Fruit fly (Drosophila melanogaster) whole organism, embryonic: ENCODE data around the gene CG3040.

Source experiments
- B-H2 ChIP-seq: fragments of 200-800 bp; sonication (Bioruptor generic); optimal IDR thresholded peaks from 2 replicates; lab custom pipeline; 2018; ENCODE audit warnings: missing biosample characterization, mild to moderate bottlenecking, missing genetic modification characterization
- CG10147 ChIP-seq: fragments of 200-800 bp; sonication (Bioruptor generic); optimal IDR thresholded peaks from 2 replicates; lab custom pipeline; 2019; ENCODE audit warnings: missing biosample characterization, mild to moderate bottlenecking, missing genetic modification characterization, moderate library complexity
- CG10959 ChIP-seq: fragments of 200-800 bp; sonication (Bioruptor generic); IDR thresholded peaks from 2 replicates; pipeline ENCODE4 v1.3.6; 2022; ENCODE audit warnings: missing biosample characterization, missing genetic modification characterization
- CG11093 ChIP-seq: fragments of 200-800 bp; sonication (Bioruptor generic); IDR thresholded peaks from 3 replicates; pipeline ENCODE4 v1.3.6; 2022; ENCODE audit warnings: missing biosample characterization, missing genetic modification characterization
- CG11504 ChIP-seq: fragments of 200-800 bp; sonication (Bioruptor generic); optimal IDR thresholded peaks from 3 replicates; lab custom pipeline; 2019; ENCODE audit warnings: missing biosample characterization, mild to moderate bottlenecking, missing genetic modification characterization, moderate library complexity
- CG11560 ChIP-seq: fragments of 200-800 bp; sonication (Bioruptor generic); IDR thresholded peaks from 3 replicates; pipeline ENCODE4 v1.3.6; 2022; ENCODE audit warnings: missing biosample characterization, missing genetic modification characterization
- CG11695 ChIP-seq: fragments of 200-800 bp; sonication (Bioruptor generic); IDR thresholded peaks from 3 replicates; pipeline ENCODE4 v1.3.6; 2022; ENCODE audit warnings: missing biosample characterization, missing genetic modification characterization
- CG12236 ChIP-seq: fragments of 200-800 bp; sonication (Bioruptor generic); optimal IDR thresholded peaks from 2 replicates; lab custom pipeline; 2016; ENCODE audit warnings: missing biosample characterization, missing genetic modification characterization
- CG14965 ChIP-seq: fragments of 200-800 bp; sonication (Bioruptor generic); optimal IDR thresholded peaks from 2 replicates; lab custom pipeline; 2016; ENCODE audit warnings: missing biosample characterization, missing genetic modification characterization, borderline replicate concordance
- CG16815 ChIP-seq: fragments of 200-800 bp; sonication (Bioruptor generic); optimal IDR thresholded peaks from 3 replicates; lab custom pipeline; 2017; ENCODE audit warnings: missing biosample characterization, mild to moderate bottlenecking, missing genetic modification characterization
- CG17186 ChIP-seq: fragments of 200-800 bp; sonication (Bioruptor generic); optimal IDR thresholded peaks from 3 replicates; lab custom pipeline; 2017; ENCODE audit warnings: missing biosample characterization, missing genetic modification reagents, missing genetic modification characterization
- CG17328 ChIP-seq: fragments of 200-800 bp; sonication (Bioruptor generic); IDR thresholded peaks from 2 replicates; pipeline ENCODE4 v1.3.6; 2022; ENCODE audit warnings: missing biosample characterization, missing genetic modification characterization
- CG17829 ChIP-seq: fragments of 200-800 bp; optimal IDR thresholded peaks from 2 replicates; lab custom pipeline; 2019; ENCODE audit warnings: missing biosample characterization, mild to moderate bottlenecking, missing genetic modification characterization, moderate library complexity
- CG32767 ChIP-seq: fragments of 200-800 bp; sonication (Bioruptor generic); IDR thresholded peaks from 2 replicates; pipeline ENCODE4 v1.3.6; 2022; ENCODE audit warnings: missing biosample characterization, missing genetic modification characterization
- CG32772 ChIP-seq: fragments of 200-800 bp; sonication (Bioruptor generic); IDR thresholded peaks from 2 replicates; pipeline ENCODE4 v1.3.6; 2022; ENCODE audit warnings: missing biosample characterization, missing genetic modification characterization
- CG3726 ChIP-seq: fragments of 200-800 bp; sonication (Bioruptor generic); IDR thresholded peaks from 3 replicates; pipeline ENCODE4, ENCODE4 v1.3.6; 2022; ENCODE audit warnings: missing biosample characterization, missing genetic modification characterization
- CG3838 ChIP-seq: fragments of 200-800 bp; sonication (Bioruptor generic); optimal IDR thresholded peaks from 3 replicates; lab custom pipeline; 2016; ENCODE audit warnings: missing biosample characterization, missing genetic modification characterization
- CG3995 ChIP-seq: fragments of 200-800 bp; sonication (Bioruptor generic); optimal IDR thresholded peaks from 3 replicates; lab custom pipeline; 2016; ENCODE audit warnings: missing biosample characterization, missing genetic modification characterization
- CG42726 ChIP-seq: fragments of 200-800 bp; sonication (Bioruptor generic); IDR thresholded peaks from 2 replicates; pipeline ENCODE4 v1.3.6; 2022; ENCODE audit warnings: missing biosample characterization, missing genetic modification characterization; ENCODE audit not compliant: partially characterized antibody
- CG4282 ChIP-seq: fragments of 200-800 bp; sonication (Bioruptor generic); optimal IDR thresholded peaks from 2 replicates; lab custom pipeline; 2016; ENCODE audit warnings: missing biosample characterization, missing genetic modification characterization
- CG5953 ChIP-seq: fragments of 200-800 bp; sonication (Bioruptor generic); IDR thresholded peaks from 2 replicates; pipeline ENCODE4 v1.3.6; 2022; ENCODE audit warnings: missing biosample characterization, missing genetic modification characterization
- CG6765 ChIP-seq: fragments of 200-800 bp; sonication (Bioruptor generic); optimal IDR thresholded peaks from 3 replicates; lab custom pipeline; 2017; ENCODE audit warnings: missing biosample characterization, mild to moderate bottlenecking, missing genetic modification characterization
- CG7928 ChIP-seq: fragments of 200-800 bp; sonication (Bioruptor generic); optimal IDR thresholded peaks from 2 replicates; lab custom pipeline; 2017; ENCODE audit warnings: missing biosample characterization, mild to moderate bottlenecking, missing genetic modification characterization
- Dbx ChIP-seq: fragments of 200-800 bp; sonication (Bioruptor generic); IDR thresholded peaks from 3 replicates; pipeline ENCODE4 v1.3.6; 2022; ENCODE audit warnings: missing biosample characterization, missing genetic modification characterization
- Ets65A ChIP-seq: fragments of 200-800 bp; sonication (Bioruptor generic); peaks from one replicate; lab custom pipeline; 2016; ENCODE audit warnings: missing biosample characterization, missing genetic modification characterization
- Gsc ChIP-seq: fragments of 200-800 bp; sonication (Bioruptor generic); IDR thresholded peaks from 2 replicates; pipeline ENCODE4 v1.3.6; 2022; ENCODE audit warnings: missing biosample characterization, missing genetic modification characterization
- HmgZ ChIP-seq: fragments of 200-800 bp; sonication (Bioruptor generic); optimal IDR thresholded peaks from 2 replicates; lab custom pipeline; 2018; ENCODE audit warnings: missing biosample characterization, mild to moderate bottlenecking, missing genetic modification characterization
- Lim3 ChIP-seq: fragments of 200-800 bp; sonication (Bioruptor generic); IDR thresholded peaks from 2 replicates; pipeline ENCODE4 v1.3.6; 2022; ENCODE audit warnings: missing biosample characterization, missing genetic modification characterization
- Myb ChIP-seq: fragments of 200-800 bp; sonication (Bioruptor generic); optimal IDR thresholded peaks from 2 replicates; lab custom pipeline; 2016; ENCODE audit warnings: missing biosample characterization, missing genetic modification characterization
- Sin3A ChIP-seq: fragments of >200 bp; optimal IDR thresholded peaks from 2 replicates; lab custom pipeline; 2018
- Sox100B ChIP-seq: fragments of 200-800 bp; sonication (Bioruptor generic); optimal IDR thresholded peaks from 3 replicates; lab custom pipeline; 2018; ENCODE audit warnings: missing biosample characterization, mild to moderate bottlenecking, missing genetic modification characterization
- YL-1 ChIP-seq: fragments of 200-800 bp; sonication (Bioruptor generic); optimal IDR thresholded peaks from 3 replicates; lab custom pipeline; 2017; ENCODE audit warnings: missing biosample characterization, mild to moderate bottlenecking, missing genetic modification characterization
- ara ChIP-seq: fragments of 200-800 bp; sonication (Bioruptor generic); IDR thresholded peaks from 2 replicates; pipeline ENCODE4 v1.3.6; 2022; ENCODE audit warnings: missing biosample characterization, missing genetic modification characterization
- bowl ChIP-seq: fragments of 200-800 bp; sonication (Bioruptor generic); IDR thresholded peaks from 2 replicates; pipeline ENCODE4 v1.3.6; 2022; ENCODE audit warnings: missing biosample characterization, missing genetic modification characterization
- cg ChIP-seq: fragments of 200-800 bp; sonication (Bioruptor generic); optimal IDR thresholded peaks from 3 replicates; lab custom pipeline; 2019; ENCODE audit warnings: missing biosample characterization, mild to moderate bottlenecking, missing genetic modification characterization, moderate library complexity
- chn ChIP-seq: fragments of 200-800 bp; sonication (Bioruptor generic); optimal IDR thresholded peaks from 2 replicates; lab custom pipeline; 2016; ENCODE audit warnings: missing biosample characterization, missing genetic modification characterization
- corto ChIP-seq: fragments of 200-800 bp; sonication (Bioruptor generic); optimal IDR thresholded peaks from 2 replicates; lab custom pipeline; 2016; ENCODE audit warnings: missing biosample characterization, mild to moderate bottlenecking, missing genetic modification characterization, moderate library complexity
- crp ChIP-seq, 2 experiments: fragments of 200-800 bp; sonication (Bioruptor generic); optimal IDR thresholded peaks; 2 replicates in 1 of 2; 3 replicates in 1 of 2; lab custom pipeline; 2017; ENCODE audit warnings: missing biosample characterization in 2 of 2, missing genetic modification characterization in 2 of 2, mild to moderate bottlenecking in 1 of 2, moderate library complexity in 1 of 2
- dm ChIP-seq: fragments of 200-800 bp; sonication (Bioruptor generic); optimal IDR thresholded peaks from 3 replicates; lab custom pipeline; 2016; ENCODE audit warnings: missing biosample characterization, missing genetic modification characterization
- dysf ChIP-seq: fragments of 200-800 bp; sonication (Bioruptor generic); IDR thresholded peaks from 3 replicates; pipeline ENCODE4 v1.3.6; 2022; ENCODE audit warnings: missing biosample characterization, missing genetic modification characterization
- grau ChIP-seq: fragments of 200-800 bp; optimal IDR thresholded peaks from 3 replicates; lab custom pipeline; 2019; ENCODE audit warnings: missing biosample characterization, mild to moderate bottlenecking, missing genetic modification characterization, moderate library complexity
- hb ChIP-seq: fragments of 200-800 bp; sonication (Bioruptor generic); IDR thresholded peaks from 3 replicates; pipeline ENCODE4 v1.3.6; 2022; ENCODE audit warnings: missing biosample characterization, missing genetic modification characterization; ENCODE audit not compliant: partially characterized antibody
- ind ChIP-seq: fragments of 200-800 bp; sonication (Bioruptor generic); optimal IDR thresholded peaks from 3 replicates; lab custom pipeline; 2016; ENCODE audit warnings: missing biosample characterization, missing genetic modification characterization
- mld ChIP-seq: fragments of 200-800 bp; sonication (Bioruptor generic); IDR thresholded peaks from 3 replicates; pipeline ENCODE4 v1.3.6; 2022; ENCODE audit warnings: missing biosample characterization, missing genetic modification characterization; ENCODE audit not compliant: partially characterized antibody
- pb ChIP-seq: fragments of 200-800 bp; sonication (Bioruptor generic); optimal IDR thresholded peaks from 3 replicates; lab custom pipeline; 2016; ENCODE audit warnings: missing biosample characterization, missing genetic modification characterization
- pnt ChIP-seq: fragments of 200-800 bp; sonication (Bioruptor generic); optimal IDR thresholded peaks from 3 replicates; lab custom pipeline; 2016; ENCODE audit warnings: missing biosample characterization, missing genetic modification characterization
- scrt ChIP-seq: fragments of 200-800 bp; sonication (Bioruptor generic); optimal IDR thresholded peaks from 2 replicates; lab custom pipeline; 2018; ENCODE audit warnings: missing biosample characterization, mild to moderate bottlenecking, missing genetic modification characterization, moderate library complexity
- seq ChIP-seq: fragments of 200-800 bp; sonication (Bioruptor generic); IDR thresholded peaks from 2 replicates; pipeline ENCODE4 v1.3.6; 2022; ENCODE audit warnings: missing biosample characterization, missing genetic modification characterization
- sug ChIP-seq: fragments of 200-800 bp; optimal IDR thresholded peaks from 2 replicates; lab custom pipeline; 2019; ENCODE audit warnings: missing biosample characterization, mild to moderate bottlenecking, missing genetic modification characterization, moderate library complexity

CG3040 gene

dm6 chrX:7013320-7014214 is 40.4 kb upstream of the CG3040 start, which contains the start of the genes CG3032 and CG4593 (continued):
- TF ChIP-seq CG5953 (GFP tag; lab: Robert Waterston, UW) = peak; percentile 65
- TF ChIP-seq cg (GFP tag; lab: Kevin White, UChicago) = no peak
- TF ChIP-seq pnt (GFP tag; lab: Kevin White, UChicago) = peak; percentile 72
- no peak for TF ChIP-seq Sin3A (lab: Kevin White, UChicago)
- TF ChIP-seq YL-1 (GFP tag; lab: Kevin White, UChicago) = peak; percentile 27
- peak; percentile 73 for TF ChIP-seq CG16815 (GFP tag; lab: Kevin White, UChicago)
- peak; percentile 74 for TF ChIP-seq CG17829 (tag; lab: Kevin White, UChicago)
- TF ChIP-seq B-H2 = peak; percentile 37
- TF ChIP-seq CG3838 (GFP tag; lab: Kevin White, UChicago) = peak; percentile 34
- TF ChIP-seq chn (GFP tag; lab: Kevin White, UChicago) = peak; percentile 72
- peak in 1 of 2 experiments; percentile 60 for TF ChIP-seq crp (GFP tag; optimal IDR thresholded peaks at IDR 0.05; lab: Kevin White, UChicago)
- peak; percentile 85 for TF ChIP-seq Dbx (GFP tag; lab: Robert Waterston, UW)
- TF ChIP-seq HmgZ (tag; lab: Kevin White, UChicago) = peak; percentile 78
- TF ChIP-seq scrt (GFP tag; lab: Kevin White, UChicago) = peak; percentile 68
- peak; percentile 97 for TF ChIP-seq Ets65A (GFP tag; lab: Kevin White, UChicago)
- TF ChIP-seq grau = peak; percentile 97
- TF ChIP-seq CG11504 (tag; lab: Kevin White, UChicago) = peak; percentile 75
- peak; percentile 51 for TF ChIP-seq sug (tag; lab: Kevin White, UChicago)
- TF ChIP-seq CG3726 = peak; percentile 65; the same call in 2 of the 3 replicates
- TF ChIP-seq hb (GFP tag; lab: Robert Waterston, UW) = no peak
- peak; percentile 49 for TF ChIP-seq CG4282
- no peak for TF ChIP-seq CG14965
- TF ChIP-seq CG12236 (GFP tag; lab: Kevin White, UChicago) = peak; percentile 4
- TF ChIP-seq CG10959 = peak; percentile 37; the same call in 1 of the 2 replicates
- TF ChIP-seq CG11695 (GFP tag; lab: Robert Waterston, UW) = peak; percentile 82; the same call in 2 of the 3 replicates
- TF ChIP-seq CG17328 (GFP tag; lab: Robert Waterston, UW) = peak; percentile 89
- TF ChIP-seq pb = no peak
- TF ChIP-seq bowl (GFP tag; lab: Robert Waterston, UW) = peak; percentile 64
- peak; percentile 92 for TF ChIP-seq dysf (GFP tag; lab: Robert Waterston, UW)
- TF ChIP-seq CG6765 (GFP tag; lab: Kevin White, UChicago) = peak; percentile 44
- TF ChIP-seq ind (GFP tag; lab: Kevin White, UChicago) = peak; percentile 87
- TF ChIP-seq seq (GFP tag; lab: Robert Waterston, UW) = peak; percentile 83
- TF ChIP-seq Myb (GFP tag; lab: Kevin White, UChicago) = peak; percentile 45
- peak; percentile 47 for TF ChIP-seq CG7928
- no peak for TF ChIP-seq CG42726
- peak; percentile 49 for TF ChIP-seq CG17186 (GFP tag; lab: Kevin White, UChicago)
- peak; percentile 88 for TF ChIP-seq CG32772 (GFP tag; lab: Robert Waterston, UW)
- peak; percentile 47 for TF ChIP-seq Sox100B (GFP tag; lab: Kevin White, UChicago)
- TF ChIP-seq dm (GFP tag; lab: Kevin White, UChicago) = no peak
- TF ChIP-seq Lim3 = no peak; the same call in 1 of the 2 replicates
- TF ChIP-seq ara (GFP tag; lab: Robert Waterston, UW) = peak; percentile 73
- no peak for TF ChIP-seq mld
- TF ChIP-seq CG3995 (GFP tag; lab: Kevin White, UChicago) = peak; percentile 54
- peak; percentile 67 for TF ChIP-seq CG10147 (GFP tag; lab: Kevin White, UChicago)
- TF ChIP-seq corto = no peak
- peak; percentile 69; the same call in 2 of the 3 replicates for TF ChIP-seq CG11560 (tag; lab: Robert Waterston, UW)
- TF ChIP-seq CG11093 (GFP tag; lab: Robert Waterston, UW) = peak; percentile 87
- peak; percentile 87 for TF ChIP-seq CG32767 (GFP tag; lab: Robert Waterston, UW)
- TF ChIP-seq Gsc (GFP tag; lab: Robert Waterston, UW) = peak; percentile 41; the same call in 1 of the 2 replicates
